Fruit fly (Drosophila melanogaster) whole organism, embryonic: ENCODE results near the gene Cp190.

Experiments
- Ada2b ChIP-seq: fragments of 200-800 bp; sonication (Bioruptor generic); IDR thresholded peaks from 2 replicates; pipeline ENCODE4 v1.3.6; 2022; ENCODE audit warnings: missing biosample characterization, missing genetic modification characterization
- Asciz ChIP-seq: fragments of 200-800 bp; sonication (Bioruptor generic); optimal IDR thresholded peaks from 2 replicates; lab custom pipeline; 2017; ENCODE audit warnings: missing biosample characterization, mild to moderate bottlenecking, missing genetic modification characterization, missing genetic modification reagents
- Blimp-1 ChIP-seq: fragments of 200-800 bp; sonication (Bioruptor generic); optimal IDR thresholded peaks from 3 replicates; lab custom pipeline; 2018; ENCODE audit warnings: missing biosample characterization, missing genetic modification characterization, mild to moderate bottlenecking, moderate library complexity, missing genetic modification reagents
- CG10543 ChIP-seq: fragments of 200-800 bp; sonication (Bioruptor generic); optimal IDR thresholded peaks from 3 replicates; lab custom pipeline; 2017; ENCODE audit warnings: missing biosample characterization, mild to moderate bottlenecking, missing genetic modification characterization, moderate library complexity
- CG11560 ChIP-seq: fragments of 200-800 bp; sonication (Bioruptor generic); IDR thresholded peaks from 3 replicates; pipeline ENCODE4 v1.3.6; 2022; ENCODE audit warnings: missing biosample characterization, missing genetic modification characterization
- CG14965 ChIP-seq: fragments of 200-800 bp; sonication (Bioruptor generic); optimal IDR thresholded peaks from 2 replicates; lab custom pipeline; 2016; ENCODE audit warnings: missing biosample characterization, missing genetic modification characterization, borderline replicate concordance
- CG15514 ChIP-seq: fragments of 200-800 bp; sonication (Bioruptor generic); optimal IDR thresholded peaks from 3 replicates; lab custom pipeline; 2017; ENCODE audit warnings: missing biosample characterization, missing genetic modification characterization, mild to moderate bottlenecking, moderate library complexity, missing genetic modification reagents
- CG1603 ChIP-seq: fragments of 200-800 bp; sonication (Bioruptor generic); optimal IDR thresholded peaks from 2 replicates; lab custom pipeline; 2019; ENCODE audit warnings: missing biosample characterization, mild to moderate bottlenecking, missing genetic modification characterization, moderate library complexity
- CG16813 ChIP-seq: fragments of 200-800 bp; sonication (Bioruptor generic); IDR thresholded peaks from 3 replicates; pipeline ENCODE4 v1.3.6; 2022; ENCODE audit warnings: missing biosample characterization, missing genetic modification characterization; ENCODE audit not compliant: partially characterized antibody
- CG17328 ChIP-seq: fragments of 200-800 bp; sonication (Bioruptor generic); IDR thresholded peaks from 2 replicates; pipeline ENCODE4 v1.3.6; 2022; ENCODE audit warnings: missing biosample characterization, missing genetic modification characterization
- CG17385 ChIP-seq: fragments of 200-800 bp; sonication (Bioruptor generic); optimal IDR thresholded peaks from 3 replicates; lab custom pipeline; 2018; ENCODE audit warnings: missing biosample characterization, mild to moderate bottlenecking, missing genetic modification characterization
- CG18262 ChIP-seq: fragments of 200-800 bp; optimal IDR thresholded peaks from 3 replicates; lab custom pipeline; 2019; ENCODE audit warnings: missing biosample characterization, mild to moderate bottlenecking, missing genetic modification characterization, moderate library complexity
- CG2678 ChIP-seq: fragments of 200-800 bp; sonication (Bioruptor generic); optimal IDR thresholded peaks from 3 replicates; lab custom pipeline; 2019; ENCODE audit warnings: missing biosample characterization, mild to moderate bottlenecking, missing genetic modification characterization, moderate library complexity
- CG30403 ChIP-seq: fragments of 200-800 bp; sonication (Bioruptor generic); optimal IDR thresholded peaks from 3 replicates; lab custom pipeline; 2016; ENCODE audit warnings: missing biosample characterization, missing genetic modification characterization
- CG42726 ChIP-seq: fragments of 200-800 bp; sonication (Bioruptor generic); IDR thresholded peaks from 2 replicates; pipeline ENCODE4 v1.3.6; 2022; ENCODE audit warnings: missing biosample characterization, missing genetic modification characterization; ENCODE audit not compliant: partially characterized antibody
- CG4820 ChIP-seq: fragments of 200-800 bp; sonication (Bioruptor generic); optimal IDR thresholded peaks from 3 replicates; lab custom pipeline; 2016; ENCODE audit warnings: missing biosample characterization, missing genetic modification characterization
- CG6272 ChIP-seq: fragments of 200-800 bp; sonication (Bioruptor generic); IDR thresholded peaks from 2 replicates; pipeline ENCODE4 v1.3.6; 2022; ENCODE audit warnings: missing biosample characterization, missing genetic modification characterization
- Camta ChIP-seq: fragments of 200-800 bp; sonication (Bioruptor generic); optimal IDR thresholded peaks from 2 replicates; lab custom pipeline; 2016; ENCODE audit warnings: missing biosample characterization, missing genetic modification characterization
- Dbx ChIP-seq: fragments of 200-800 bp; sonication (Bioruptor generic); IDR thresholded peaks from 3 replicates; pipeline ENCODE4 v1.3.6; 2022; ENCODE audit warnings: missing biosample characterization, missing genetic modification characterization
- HLH4C ChIP-seq: fragments of 200-800 bp; sonication (Bioruptor generic); IDR thresholded peaks from 3 replicates; pipeline ENCODE4 v1.3.6; 2022; ENCODE audit warnings: missing biosample characterization, missing genetic modification characterization; ENCODE audit not compliant: partially characterized antibody
- Hr39 ChIP-seq: fragments of >200 bp; optimal IDR thresholded peaks from 2 replicates; lab custom pipeline; 2017
- Hsf ChIP-seq: fragments of 200-800 bp; sonication (Bioruptor generic); optimal IDR thresholded peaks from 3 replicates; lab custom pipeline; 2016; ENCODE audit warnings: missing biosample characterization, missing genetic modification characterization
- Pdp1 ChIP-seq, 2 experiments: fragments of 200-800 bp; sonication (Bioruptor generic); optimal IDR thresholded peaks; 3 replicates each; lab custom pipeline; 2016; ENCODE audit warnings: missing biosample characterization in 2 of 2, missing genetic modification characterization in 2 of 2, mild to moderate bottlenecking in 1 of 2, moderate library complexity in 1 of 2
- Sox100B ChIP-seq: fragments of 200-800 bp; sonication (Bioruptor generic); optimal IDR thresholded peaks from 3 replicates; lab custom pipeline; 2018; ENCODE audit warnings: missing biosample characterization, mild to moderate bottlenecking, missing genetic modification characterization
- Ssrp ChIP-seq: fragments of 200-800 bp; sonication (Bioruptor generic); optimal IDR thresholded peaks from 2 replicates; lab custom pipeline; 2018; ENCODE audit warnings: missing biosample characterization, mild to moderate bottlenecking, missing genetic modification characterization, moderate library complexity
- Xrp1 ChIP-seq: fragments of 200-800 bp; sonication (Bioruptor generic); IDR thresholded peaks from 2 replicates; pipeline ENCODE4 v1.3.6; 2022; ENCODE audit warnings: missing biosample characterization, missing genetic modification characterization
- ac ChIP-seq: fragments of 200-800 bp; sonication (Bioruptor generic); optimal IDR thresholded peaks from 3 replicates; lab custom pipeline; 2017; ENCODE audit warnings: missing biosample characterization, mild to moderate bottlenecking, missing genetic modification characterization
- bbx ChIP-seq: fragments of 200-800 bp; sonication (Bioruptor generic); IDR thresholded peaks from 2 replicates; pipeline ENCODE4 v1.3.6; 2022; ENCODE audit warnings: missing biosample characterization, missing genetic modification characterization; ENCODE audit not compliant: partially characterized antibody
- dm ChIP-seq: fragments of 200-800 bp; sonication (Bioruptor generic); optimal IDR thresholded peaks from 3 replicates; lab custom pipeline; 2016; ENCODE audit warnings: missing biosample characterization, missing genetic modification characterization
- dysf ChIP-seq: fragments of 200-800 bp; sonication (Bioruptor generic); IDR thresholded peaks from 3 replicates; pipeline ENCODE4 v1.3.6; 2022; ENCODE audit warnings: missing biosample characterization, missing genetic modification characterization
- exex ChIP-seq: fragments of 200-800 bp; sonication (Bioruptor generic); optimal IDR thresholded peaks from 4 replicates; lab custom pipeline; 2018; ENCODE audit warnings: missing biosample characterization, mild to moderate bottlenecking, missing genetic modification characterization, moderate library complexity
- ftz-f1 ChIP-seq: fragments of 200-800 bp; sonication (Bioruptor generic); optimal IDR thresholded peaks from 2 replicates; lab custom pipeline; 2016; ENCODE audit warnings: missing biosample characterization, missing genetic modification characterization
- lilli ChIP-seq: fragments of 200-800 bp; sonication (Bioruptor generic); optimal IDR thresholded peaks from 3 replicates; lab custom pipeline; 2016; ENCODE audit warnings: missing biosample characterization, missing genetic modification characterization
- lola ChIP-seq, 3 experiments: fragments of >200 bp in 2 of 3; fragments of 200-800 bp in 1 of 3; sonication (Bioruptor generic) in 1 of 3; optimal IDR thresholded peaks; 2 replicates each; lab custom pipeline; 2017 to 2019; ENCODE audit warnings: missing biosample characterization in 3 of 3, missing genetic modification characterization in 3 of 3, mild to moderate bottlenecking in 1 of 3, moderate library complexity in 1 of 3
- maf-S ChIP-seq: fragments of 200-800 bp; sonication (Bioruptor generic); optimal IDR thresholded peaks from 2 replicates; lab custom pipeline; 2016; ENCODE audit warnings: missing biosample characterization, missing genetic modification characterization
- phol ChIP-seq: fragments of 200-800 bp; sonication (Bioruptor generic); optimal IDR thresholded peaks from 3 replicates; lab custom pipeline; 2018; ENCODE audit warnings: missing biosample characterization, mild to moderate bottlenecking, missing genetic modification characterization, moderate library complexity
- sd ChIP-seq: fragments of 200-800 bp; sonication (Bioruptor generic); optimal IDR thresholded peaks from 3 replicates; lab custom pipeline; 2018; ENCODE audit warnings: missing biosample characterization, mild to moderate bottlenecking, missing genetic modification characterization, moderate library complexity
- sens ChIP-seq: fragments of 200-800 bp; sonication (Bioruptor generic); peaks from one replicate; lab custom pipeline; 2016; ENCODE audit warnings: missing biosample characterization, missing genetic modification characterization
- seq ChIP-seq: fragments of 200-800 bp; sonication (Bioruptor generic); IDR thresholded peaks from 2 replicates; pipeline ENCODE4 v1.3.6; 2022; ENCODE audit warnings: missing biosample characterization, missing genetic modification characterization
- tgo ChIP-seq: fragments of 200-800 bp; sonication (Bioruptor generic); IDR thresholded peaks from 3 replicates; pipeline ENCODE4 v1.3.6; 2022; ENCODE audit warnings: missing biosample characterization, missing genetic modification characterization
- vvl ChIP-seq: fragments of 200-800 bp; sonication (Bioruptor generic); IDR thresholded peaks from 2 replicates; pipeline ENCODE4 v1.3.6; 2022; ENCODE audit warnings: missing biosample characterization, missing genetic modification characterization

The Cp190 gene

dm6 chr3R:15309924-15310323 lies 34.9 kb upstream of the Cp190 start, which contains the start of gene Tm2 (continued):
- no peak for TF ChIP-seq exex
- TF ChIP-seq Xrp1 (GFP tag; lab: Robert Waterston, UW): no peak
- no peak for TF ChIP-seq phol
- peak in 1 of 2 experiments; percentile 54 for TF ChIP-seq Pdp1 (GFP tag; optimal IDR thresholded peaks at IDR 0.05; lab: Kevin White, UChicago)
- TF ChIP-seq lola (GFP tag; optimal IDR thresholded peaks at IDR 0.05; lab: Kevin White, UChicago): no peak
- TF ChIP-seq ac (GFP tag; lab: Kevin White, UChicago): no peak
- no peak for TF ChIP-seq CG1603 (tag; lab: Kevin White, UChicago)
- peak; percentile 1 for TF ChIP-seq sd (tag; lab: Kevin White, UChicago)
- TF ChIP-seq Blimp-1 (GFP tag; lab: Kevin White, UChicago): no peak
- TF ChIP-seq Sox100B (GFP tag; lab: Kevin White, UChicago): no peak
- TF ChIP-seq seq (GFP tag; lab: Robert Waterston, UW): no peak

- peak; percentile 23; the same call in 1 of the 2 replicates for TF ChIP-seq CG42726 (GFP tag; lab: Robert Waterston, UW)
- TF ChIP-seq tgo (GFP tag; lab: Robert Waterston, UW): no peak
- TF ChIP-seq Ada2b (GFP tag; lab: Robert Waterston, UW): no peak
- TF ChIP-seq CG11560 (tag; lab: Robert Waterston, UW): 0 out of 3 replicates have a peak, but pooled peaks have one; percentile 35
- TF ChIP-seq CG10543 (GFP tag; lab: Kevin White, UChicago): peak; percentile 6
- no peak for TF ChIP-seq CG6272 (GFP tag; lab: Robert Waterston, UW)
- TF ChIP-seq lilli (GFP tag; lab: Kevin White, UChicago): no peak
- TF ChIP-seq Dbx (GFP tag; lab: Robert Waterston, UW): 0 out of 3 replicates have a peak, but pooled peaks have one; percentile 6
- no peak for TF ChIP-seq Hsf (GFP tag; lab: Kevin White, UChicago)
- peak; percentile 56 for TF ChIP-seq ftz-f1 (GFP tag; lab: Kevin White, UChicago)
- peak; percentile 16 for TF ChIP-seq Hr39 (lab: Kevin White, UChicago)
- peak; percentile 37; the same call in 1 of the 2 replicates for TF ChIP-seq CG17328 (GFP tag; lab: Robert Waterston, UW)
- TF ChIP-seq vvl (GFP tag; lab: Robert Waterston, UW): 0 out of 2 replicates have a peak, but pooled peaks have one; percentile 12
- TF ChIP-seq sens (GFP tag; lab: Kevin White, UChicago): peak; percentile 22
- no peak for TF ChIP-seq CG18262 (tag; lab: Kevin White, UChicago)
- 0 out of 2 replicates have a peak, but pooled peaks have one; percentile 6 for TF ChIP-seq bbx (GFP tag; lab: Robert Waterston, UW)
- no peak for TF ChIP-seq CG14965
- TF ChIP-seq CG30403 (GFP tag; lab: Kevin White, UChicago): no peak
- TF ChIP-seq CG2678 (tag; lab: Kevin White, UChicago): no peak
- TF ChIP-seq HLH4C (GFP tag; lab: Robert Waterston, UW): no peak
- no peak for TF ChIP-seq Ssrp (tag; lab: Kevin White, UChicago)
- TF ChIP-seq maf-S (GFP tag; lab: Kevin White, UChicago): no peak
- no peak for TF ChIP-seq CG15514 (GFP tag; lab: Kevin White, UChicago)
- no peak for TF ChIP-seq dm (GFP tag; lab: Kevin White, UChicago)
- no peak for TF ChIP-seq CG17385 (GFP tag; lab: Kevin White, UChicago)
- 0 out of 3 replicates have a peak, but pooled peaks have one; percentile 9 for TF ChIP-seq dysf (GFP tag; lab: Robert Waterston, UW)
- no peak for TF ChIP-seq Camta
- TF ChIP-seq CG4820 (GFP tag; lab: Kevin White, UChicago): no peak
- 0 out of 3 replicates have a peak, but pooled peaks have one; percentile 24 for TF ChIP-seq CG16813 (GFP tag; lab: Robert Waterston, UW)
- TF ChIP-seq Asciz (GFP tag; lab: Kevin White, UChicago): no peak
These were observed 30.2 kb upstream of the Cp190 start for dm6 chr3R:15305246-15305645.
